Fruit fly (Drosophila melanogaster): Measurements from ENCODE around the gene Phf5a.

Phf5a gene

DNA sequence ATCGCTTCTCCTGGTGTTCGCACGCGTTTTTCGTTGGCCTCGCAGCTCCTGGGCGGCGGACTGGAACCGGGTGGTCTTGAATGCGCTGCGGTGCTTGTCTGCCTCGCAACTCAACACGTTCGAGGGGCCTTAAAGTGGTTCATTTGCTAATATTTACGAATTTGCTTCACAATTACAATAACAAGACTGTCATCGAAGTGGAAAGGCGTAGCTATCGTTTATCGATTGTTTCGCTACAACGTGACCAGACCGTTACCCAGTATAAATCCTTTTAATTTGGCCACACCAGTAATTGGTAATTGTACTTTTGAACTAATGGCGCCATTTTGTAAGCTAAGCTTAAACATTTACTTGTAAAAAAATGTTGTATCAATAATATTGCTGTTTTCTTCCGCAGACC is 13.9 kb downstream of the Phf5a start, which contains the start of gene CG9536 (continued):
- TF ChIP-seq HHEX (GFP tag; optimal IDR thresholded peaks at IDR 0.05), result no peak
- no peak for TF ChIP-seq CG1233 (GFP tag; optimal IDR thresholded peaks at IDR 0.05)
- no peak for TF ChIP-seq bcd (GFP tag; optimal IDR thresholded peaks at IDR 0.05)
- 0 out of 3 replicates have a peak, but pooled peaks have one; percentile 20 for TF ChIP-seq CG7963 (GFP tag; IDR thresholded peaks at IDR 0.05; ENCODE audit: partially characterized antibody)
- no peak for TF ChIP-seq gcm (GFP tag; optimal IDR thresholded peaks at IDR 0.05)
- TF ChIP-seq Jarid2 (GFP tag; optimal IDR thresholded peaks at IDR 0.05), result no peak
- no peak for TF ChIP-seq Asciz (GFP tag; optimal IDR thresholded peaks at IDR 0.05)
- TF ChIP-seq CG10654 (GFP tag; optimal IDR thresholded peaks at IDR 0.05), result no peak
- no peak for TF ChIP-seq odd (GFP tag; optimal IDR thresholded peaks at IDR 0.05)
- TF ChIP-seq MBD-R2 (GFP tag; IDR thresholded peaks at IDR 0.05), result peak; percentile 69
- TF ChIP-seq ken (GFP tag; IDR thresholded peaks at IDR 0.05), result no peak
- peak; percentile 48 for TF ChIP-seq BEAF-32 (GFP tag; optimal IDR thresholded peaks at IDR 0.05)
- no peak for TF ChIP-seq CG16863 (GFP tag; optimal IDR thresholded peaks at IDR 0.05)
- no peak for TF ChIP-seq CG13296 (GFP tag; optimal IDR thresholded peaks at IDR 0.05)
- TF ChIP-seq ash1 (GFP tag; optimal IDR thresholded peaks at IDR 0.05), result no peak
- TF ChIP-seq Abd-B (GFP tag; optimal IDR thresholded peaks at IDR 0.05), result no peak
- no peak for TF ChIP-seq CG2202 (tag; optimal IDR thresholded peaks at IDR 0.05)
- peak; percentile 19; the same call in 1 of the 3 replicates for TF ChIP-seq CG34422 (GFP tag; IDR thresholded peaks at IDR 0.05)
- TF ChIP-seq B-H2 (GFP tag; optimal IDR thresholded peaks at IDR 0.05), result no peak
- no peak for TF ChIP-seq CG10979 (tag; optimal IDR thresholded peaks at IDR 0.05)
- TF ChIP-seq Side (GFP tag; optimal IDR thresholded peaks at IDR 0.05), result no peak
- TF ChIP-seq HmgD (GFP tag; optimal IDR thresholded peaks at IDR 0.05), result no peak
- TF ChIP-seq NC2α (GFP tag; optimal IDR thresholded peaks at IDR 0.05), result no peak
- no peak for TF ChIP-seq bigmax (GFP tag; optimal IDR thresholded peaks at IDR 0.05)
- no peak for TF ChIP-seq exex (tag; optimal IDR thresholded peaks at IDR 0.05)
- no peak for TF ChIP-seq Atf-2 (GFP tag; optimal IDR thresholded peaks at IDR 0.05)
- TF ChIP-seq fd96Cb (tag; optimal IDR thresholded peaks at IDR 0.05), result no peak
- TF ChIP-seq Antp (GFP tag; optimal IDR thresholded peaks at IDR 0.05), result no peak
- TF ChIP-seq so (GFP tag; IDR thresholded peaks at IDR 0.05), result no peak
- TF ChIP-seq hkb (optimal IDR thresholded peaks at IDR 0.05), result no peak
- no peak for TF ChIP-seq hkb (GFP tag; IDR thresholded peaks at IDR 0.05)
- TF ChIP-seq NfI (GFP tag; optimal IDR thresholded peaks at IDR 0.05), result no peak
- TF ChIP-seq lilli (GFP tag; optimal IDR thresholded peaks at IDR 0.05), result no peak
- no peak for TF ChIP-seq Hr39 (optimal IDR thresholded peaks at IDR 0.05)
- TF ChIP-seq gro (GFP tag; optimal IDR thresholded peaks at IDR 0.05), result no peak
- TF ChIP-seq chm (GFP tag; IDR thresholded peaks at IDR 0.05), result no peak
- TF ChIP-seq D19B (GFP tag; optimal IDR thresholded peaks at IDR 0.05), result no peak
- TF ChIP-seq tup (GFP tag; optimal IDR thresholded peaks at IDR 0.05), result no peak
- TF ChIP-seq CG9437 (GFP tag; optimal IDR thresholded peaks at IDR 0.05), result no peak
- no peak for TF ChIP-seq CoRest (tag; optimal IDR thresholded peaks at IDR 0.05)
- TF ChIP-seq Doc2 (GFP tag; IDR thresholded peaks at IDR 0.05), result no peak
- TF ChIP-seq CG11456 (GFP tag; IDR thresholded peaks at IDR 0.05), result no peak
- no peak for TF ChIP-seq bowl (GFP tag; IDR thresholded peaks at IDR 0.05)
- TF ChIP-seq Mrtf (GFP tag; IDR thresholded peaks at IDR 0.05), result no peak
- TF ChIP-seq run (tag; optimal IDR thresholded peaks at IDR 0.05), result no peak
- TF ChIP-seq seq (GFP tag; IDR thresholded peaks at IDR 0.05), result no peak
- no peak for TF ChIP-seq slbo (GFP tag; IDR thresholded peaks at IDR 0.05)
- no peak for TF ChIP-seq pum (GFP tag; optimal IDR thresholded peaks at IDR 0.05)
- no peak for TF ChIP-seq trh (GFP tag; optimal IDR thresholded peaks at IDR 0.05)
- TF ChIP-seq CG10321 (GFP tag; IDR thresholded peaks at IDR 0.05), result no peak
- no peak for TF ChIP-seq NFAT (GFP tag; IDR thresholded peaks at IDR 0.05)
- no peak for TF ChIP-seq CG10366 (GFP tag; IDR thresholded peaks at IDR 0.05)
- no peak for TF ChIP-seq Camta (GFP tag; optimal IDR thresholded peaks at IDR 0.05)
